Worm (Caenorhabditis elegans) whole organism, L4/young adult: ENCODE data around the gene col-173.

Source experiments
- W03F9.2 ChIP-seq: fragments of 150-350 bp; optimal IDR thresholded peaks from 2 replicates; lab custom pipeline; 2014; ENCODE audit warnings: missing biosample characterization, missing genetic modification characterization
- dao-5 ChIP-seq: sonication (generic microtip); optimal IDR thresholded peaks from 2 replicates; lab custom pipeline; 2016; ENCODE audit warnings: missing genotype, missing genetic modification characterization, moderate library complexity, missing compliant biosample characterization
- him-1 ChIP-seq: sonication (generic microtip); optimal IDR thresholded peaks from 2 replicates; lab custom pipeline; 2016; ENCODE audit warnings: missing genotype, missing genetic modification reagents, missing genetic modification characterization, missing compliant biosample characterization

- TF ChIP-seq him-1 (tag; lab: Kevin White, UChicago) (no peak), W03F9.2 (tag; lab: Kevin White, UChicago) (no peak), dao-5 (tag; lab: Kevin White, UChicago) (no peak)
Observed at ce11 chrX:6920132-6920531, 42.8 kb upstream of the col-173 start.
